Fruit fly (Drosophila melanogaster): ENCODE results near the gene Ctl1.

Gene Ctl1

dm6 chr3L:4293711-4294110 is 15.9 kb downstream of the Ctl1 start:
- TF ChIP-seq Sin3A (optimal IDR thresholded peaks at IDR 0.05) (no peak), insv (optimal IDR thresholded peaks at IDR 0.05) (no peak)

dm6 chr3L:4296760-4297159 is 19.0 kb downstream of the Ctl1 start:
- no peak for TF ChIP-seq Sin3A (optimal IDR thresholded peaks at IDR 0.05)
- TF ChIP-seq Myc (optimal IDR thresholded peaks at IDR 0.05), result no peak
- TF ChIP-seq insv (optimal IDR thresholded peaks at IDR 0.05), result no peak
- TF ChIP-seq ttk (optimal IDR thresholded peaks at IDR 0.05), result no peak
- no peak for TF ChIP-seq psq (optimal IDR thresholded peaks at IDR 0.05)
- no peak for TF ChIP-seq h (optimal IDR thresholded peaks at IDR 0.05)

dm6 chr3L:4302088-4302487 is 24.3 kb downstream of the Ctl1 start:
- no peak for TF ChIP-seq Myc (optimal IDR thresholded peaks at IDR 0.05)
- no peak for TF ChIP-seq h (optimal IDR thresholded peaks at IDR 0.05)
- no peak for TF ChIP-seq psq (optimal IDR thresholded peaks at IDR 0.05)
- no peak for TF ChIP-seq Sin3A (optimal IDR thresholded peaks at IDR 0.05)
- TF ChIP-seq insv (optimal IDR thresholded peaks at IDR 0.05), result no peak
- no peak for TF ChIP-seq ttk (optimal IDR thresholded peaks at IDR 0.05)

- TF ChIP-seq psq (optimal IDR thresholded peaks at IDR 0.05) (no peak), insv (optimal IDR thresholded peaks at IDR 0.05) (no peak), h (optimal IDR thresholded peaks at IDR 0.05) (no peak), Sin3A (optimal IDR thresholded peaks at IDR 0.05) (no peak), ttk (optimal IDR thresholded peaks at IDR 0.05) (no peak), Myc (optimal IDR thresholded peaks at IDR 0.05) (no peak)
Observed at dm6 chr3L:4304244-4304959, 26.6 kb downstream of the Ctl1 start.

dm6 chr3L:4307691-4308383 is 30.1 kb downstream of the Ctl1 start, which contains the start of gene dyl:
Gene dyl, minus strand, starts transcription at chr3L:4307718.
- TF ChIP-seq insv (optimal IDR thresholded peaks at IDR 0.05) (no peak), Sin3A (optimal IDR thresholded peaks at IDR 0.05) (no peak), ttk (optimal IDR thresholded peaks at IDR 0.05) (no peak), psq (optimal IDR thresholded peaks at IDR 0.05) (no peak), Myc (optimal IDR thresholded peaks at IDR 0.05) (no peak), h (optimal IDR thresholded peaks at IDR 0.05) (no peak)

- TF ChIP-seq h (optimal IDR thresholded peaks at IDR 0.05), result no peak
- no peak for TF ChIP-seq ttk (optimal IDR thresholded peaks at IDR 0.05)
- no peak for TF ChIP-seq Myc (optimal IDR thresholded peaks at IDR 0.05)
- no peak for TF ChIP-seq insv (optimal IDR thresholded peaks at IDR 0.05)
- no peak for TF ChIP-seq psq (optimal IDR thresholded peaks at IDR 0.05)
- TF ChIP-seq Sin3A (optimal IDR thresholded peaks at IDR 0.05), result no peak
Observed at dm6 chr3L:4310604-4311003, 32.8 kb downstream of the Ctl1 start.

dm6 chr3L:4313299-4313698 is 35.5 kb downstream of the Ctl1 start, which contains the start of gene Claspin:
Gene Claspin, plus strand, starts transcription at chr3L:4313483.
- TF ChIP-seq Myc (optimal IDR thresholded peaks at IDR 0.05) (no peak), ttk (optimal IDR thresholded peaks at IDR 0.05) (no peak), h (optimal IDR thresholded peaks at IDR 0.05) (no peak), psq (optimal IDR thresholded peaks at IDR 0.05) (no peak), insv (optimal IDR thresholded peaks at IDR 0.05) (no peak), Sin3A (optimal IDR thresholded peaks at IDR 0.05) (no peak)

- TF ChIP-seq psq (optimal IDR thresholded peaks at IDR 0.05) (no peak), h (optimal IDR thresholded peaks at IDR 0.05) (no peak), Myc (optimal IDR thresholded peaks at IDR 0.05) (no peak), Sin3A (optimal IDR thresholded peaks at IDR 0.05) (no peak), ttk (optimal IDR thresholded peaks at IDR 0.05) (no peak), insv (optimal IDR thresholded peaks at IDR 0.05) (no peak)
Observed at dm6 chr3L:4318677-4319580, 41.2 kb downstream of the Ctl1 start, which contains the start of gene PMP34. Gene PMP34, plus strand, starts transcription at chr3L:4318755.

- TF ChIP-seq psq (optimal IDR thresholded peaks at IDR 0.05) (no peak), insv (optimal IDR thresholded peaks at IDR 0.05) (no peak), Sin3A (optimal IDR thresholded peaks at IDR 0.05) (no peak), h (optimal IDR thresholded peaks at IDR 0.05) (no peak)
Observed at dm6 chr3L:4322032-4322617, 44.4 kb downstream of the Ctl1 start, which contains the start of gene CG15014. Gene CG15014, minus strand, starts transcription at chr3L:4322259.

- TF ChIP-seq insv (optimal IDR thresholded peaks at IDR 0.05) (no peak), Myc (optimal IDR thresholded peaks at IDR 0.05) (no peak), psq (optimal IDR thresholded peaks at IDR 0.05) (no peak), Sin3A (optimal IDR thresholded peaks at IDR 0.05) (no peak), h (optimal IDR thresholded peaks at IDR 0.05) (no peak), ttk (optimal IDR thresholded peaks at IDR 0.05) (no peak)
Observed at dm6 chr3L:4328048-4328447, 50.3 kb downstream of the Ctl1 start.

Measured in Kc167 (cell line).